Worm (Caenorhabditis elegans) whole organism, L1 larva: ENCODE results near the gene cdc-42.

Experiments used
- alr-1 ChIP-seq: fragments of 200-800 bp; sonication (Bioruptor generic); optimal IDR thresholded peaks from 2 replicates; lab custom pipeline; 2018; ENCODE audit warnings: borderline replicate concordance, mild to moderate bottlenecking, missing genetic modification characterization, missing compliant biosample characterization
- blmp-1 ChIP-seq: fragments of 150-350 bp; optimal IDR thresholded peaks from 2 replicates; lab custom pipeline; 2014; ENCODE audit warnings: missing biosample characterization, missing genetic modification characterization
- efl-1 ChIP-seq, 4 experiments: fragments of 150-350 bp; optimal IDR thresholded peaks in 3 of 4; peaks in 1 of 4; 1 replicate in 1 of 4; 2 replicates in 3 of 4; lab custom pipeline; 2014; ENCODE audit warnings: missing biosample characterization in 2 of 4, missing genetic modification characterization in 2 of 4, missing genetic modification reagents in 2 of 4
- nhr-19 ChIP-seq: fragments of 200-800 bp; sonication (Bioruptor generic); conservative IDR thresholded peaks from 2 replicates; pipeline ENCODE4 v1.3.6; 2022; ENCODE audit warnings: missing genetic modification characterization, missing compliant biosample characterization
- nhr-28 ChIP-seq: fragments of 150-350 bp; optimal IDR thresholded peaks from 2 replicates; lab custom pipeline; 2014; ENCODE audit warnings: missing biosample characterization, missing genetic modification characterization
- ztf-11 ChIP-seq, 2 experiments: sonication (generic microtip); optimal IDR thresholded peaks; 2 replicates each; lab custom pipeline; 2016 to 2017; ENCODE audit warnings: missing genetic modification characterization in 2 of 2, missing biosample characterization in 1 of 2, missing compliant biosample characterization in 1 of 2

- TF ChIP-seq efl-1 (optimal IDR thresholded peaks at IDR 0.05; lab: Kevin White, UChicago) (no peak), efl-1 (GFP tag; optimal IDR thresholded peaks at IDR 0.05 in 1 of 2; lab: Kevin White, UChicago) (no peak), ztf-11 (tag; optimal IDR thresholded peaks at IDR 0.05; lab: Kevin White, UChicago) (no peak), nhr-19 (no peak), blmp-1 (tag; lab: Kevin White, UChicago) (no peak), nhr-28 (tag; lab: Kevin White, UChicago) (no peak), alr-1 (tag; lab: Kevin White, UChicago) (no peak)
Observed at ce11 chrII:7639036-7639435, 22.8 kb downstream of the cdc-42 start.
